Worm (Caenorhabditis elegans): ENCODE data around the gene Y67D8C.2.

DNA sequence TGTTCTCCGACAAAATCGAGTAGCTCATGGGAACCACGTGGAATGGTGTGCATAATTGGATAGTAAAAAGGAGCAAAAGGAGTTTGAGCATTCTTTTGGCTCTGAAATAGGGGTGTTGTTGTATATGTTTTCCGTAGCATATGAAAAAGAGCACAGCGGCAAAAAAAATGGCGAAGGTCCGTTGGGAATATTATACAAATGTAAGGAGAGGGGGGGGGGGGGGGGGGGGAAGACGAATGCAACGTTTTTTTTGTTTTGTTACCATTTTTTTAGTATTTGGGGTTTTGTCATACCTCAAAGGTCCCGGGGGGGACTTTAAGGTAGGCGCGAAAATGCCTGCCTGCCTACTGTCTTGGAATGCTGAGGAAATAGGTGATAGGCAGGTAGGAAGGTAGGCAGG lies 43.3 kb upstream of the Y67D8C.2 start, which contains the start of gene ndnf-1:
- TF ChIP-seq ets-7 (tag; optimal IDR thresholded peaks at IDR 0.05) (no peak), flt-1 (GFP tag; IDR thresholded peaks at IDR 0.05) (no peak), ama-1 (optimal IDR thresholded peaks at IDR 0.05) (no peak)

Measured in whole organism, early embryonic.